Worm (Caenorhabditis elegans): Measurements from ENCODE around the gene acds-10.
A peak's percentile ranks its signal among the peaks of the same experiment; 100 is the strongest.

Gene acds-10

ce11 chrV:5763787-5764186 lies 16.2 kb downstream of the acds-10 start, which contains the start of gene pgph-3:
Gene pgph-3, minus strand, starts transcription at chrV:5763846.
- TF ChIP-seq F44E2.7 (GFP tag; IDR thresholded peaks at IDR 0.05) (no peak), dmd-9 (GFP tag; IDR thresholded peaks at IDR 0.05) (no peak), egl-27 (tag; optimal IDR thresholded peaks at IDR 0.05) (no peak), nhr-48 (tag; optimal IDR thresholded peaks at IDR 0.05) (peak; percentile 93), nhr-42 (GFP tag; IDR thresholded peaks at IDR 0.05) (no peak), ctbp-1 (GFP tag; IDR thresholded peaks at IDR 0.05) (no peak), Y48G9A.11 (GFP tag; IDR thresholded peaks at IDR 0.05) (no peak), daf-19 (GFP tag; conservative IDR thresholded peaks at IDR 0.05) (no peak), lin-38 (GFP tag; IDR thresholded peaks at IDR 0.05) (peak; percentile 38), dve-1 (tag; optimal IDR thresholded peaks at IDR 0.05; ENCODE audit: insufficient read depth) (peak; percentile 94), nhr-6 (tag; optimal IDR thresholded peaks at IDR 0.05) (peak; percentile 49), ceh-62 (tag; optimal IDR thresholded peaks at IDR 0.05) (no peak), lir-3 (tag; optimal IDR thresholded peaks at IDR 0.05) (no peak), lin-39 (tag; optimal IDR thresholded peaks at IDR 0.05) (no peak), lin-1 (GFP tag; IDR thresholded peaks at IDR 0.05) (peak; percentile 91), rbr-2 (tag; optimal IDR thresholded peaks at IDR 0.05) (no peak), tag-97 (GFP tag; IDR thresholded peaks at IDR 0.05) (no peak), daf-16 (GFP tag; optimal IDR thresholded peaks at IDR 0.05) (peak; percentile 10 to 66), daf-16 (tag; optimal IDR thresholded peaks at IDR 0.05) (peak; percentile 85), ztf-7 (tag; optimal IDR thresholded peaks at IDR 0.05) (peak; percentile 65), lin-15B (tag; optimal IDR thresholded peaks at IDR 0.05) (no peak), unc-62 (GFP tag; optimal IDR thresholded peaks at IDR 0.05 in 1 of 2) (no peak), unc-62 (tag; optimal IDR thresholded peaks at IDR 0.05) (no peak), snpc-4 (tag; optimal IDR thresholded peaks at IDR 0.05) (no peak), mes-2 (tag; optimal IDR thresholded peaks at IDR 0.05; ENCODE audit: poor library complexity, severe bottlenecking) (no peak), lsy-2 (tag; optimal IDR thresholded peaks at IDR 0.05) (peak in 1 of 2 experiments; percentile 75), madf-9 (GFP tag; conservative IDR thresholded peaks at IDR 0.05) (0 out of 2 replicates have a peak, but pooled peaks have one; percentile 16), saeg-2 (GFP tag; IDR thresholded peaks at IDR 0.05) (peak; percentile 77; the same call in 1 of the 2 replicates), pha-4 (GFP tag; IDR thresholded peaks at IDR 0.05) (no peak), pha-4 (tag; optimal IDR thresholded peaks at IDR 0.05) (no peak), unc-130 (GFP tag; optimal IDR thresholded peaks at IDR 0.05) (no peak), Y75B8A.6 (GFP tag; IDR thresholded peaks at IDR 0.05) (no peak), ces-1 (GFP tag; optimal IDR thresholded peaks at IDR 0.05) (no peak), ama-1 (optimal IDR thresholded peaks at IDR 0.05) (no peak), ceh-32 (tag; optimal IDR thresholded peaks at IDR 0.05; ENCODE audit: poor library complexity) (no peak), daf-12 (tag; optimal IDR thresholded peaks at IDR 0.05) (no peak), zip-11 (GFP tag; IDR thresholded peaks at IDR 0.05) (no peak), ceh-82 (tag; optimal IDR thresholded peaks at IDR 0.05) (no peak), unc-39 (tag; optimal IDR thresholded peaks at IDR 0.05) (no peak), nhr-25 (tag; optimal IDR thresholded peaks at IDR 0.05; ENCODE audit: borderline replicate concordance, insufficient read depth) (peak; percentile 61), set-16 (GFP tag; IDR thresholded peaks at IDR 0.05) (no peak), nhr-111 (GFP tag; optimal IDR thresholded peaks at IDR 0.05) (no peak), gei-8 (GFP tag; optimal IDR thresholded peaks at IDR 0.05) (peak; percentile 7), F37D6.2 (tag; optimal IDR thresholded peaks at IDR 0.05) (no peak), fkh-10 (GFP tag; optimal IDR thresholded peaks at IDR 0.05) (no peak), vab-7 (GFP tag; IDR thresholded peaks at IDR 0.05) (no peak), ceh-44 (GFP tag; IDR thresholded peaks at IDR 0.05) (no peak), spr-1 (tag; optimal IDR thresholded peaks at IDR 0.05) (peak; percentile 26), ZK337.2 (GFP tag; IDR thresholded peaks at IDR 0.05) (no peak), daf-8 (GFP tag; IDR thresholded peaks at IDR 0.05) (no peak), Y105C5A.15 (GFP tag; IDR thresholded peaks at IDR 0.05) (no peak), nhr-10 (tag; optimal IDR thresholded peaks at IDR 0.05) (peak; percentile 60), mxl-3 (GFP tag; optimal IDR thresholded peaks at IDR 0.05) (peak; percentile 71)
